Worm (Caenorhabditis elegans) whole organism, early embryonic: Measurements from ENCODE around the gene ntl-9.

Experiments
- B0310.2 ChIP-seq: sonication (generic microtip); optimal IDR thresholded peaks from 2 replicates; lab custom pipeline; 2016; ENCODE audit warnings: mild to moderate bottlenecking, missing genetic modification characterization, missing compliant biosample characterization
- F13C5.2 ChIP-seq: sonication (generic microtip); optimal IDR thresholded peaks from 2 replicates; lab custom pipeline; 2017; ENCODE audit warnings: mild to moderate bottlenecking, missing genetic modification characterization, inconsistent platforms, missing compliant biosample characterization
- aly-1 ChIP-seq: sonication (generic microtip); optimal IDR thresholded peaks from 2 replicates; lab custom pipeline; 2016; ENCODE audit warnings: missing genetic modification characterization, missing compliant biosample characterization
- ama-1 ChIP-seq: fragments of 150-350 bp; optimal IDR thresholded peaks from 2 replicates; lab custom pipeline; 2014
- ceh-13 ChIP-seq: fragments of 200-800 bp; sonication (Bioruptor generic); optimal IDR thresholded peaks from 2 replicates; lab custom pipeline; 2018; ENCODE audit warnings: mild to moderate bottlenecking, missing genetic modification characterization, missing compliant biosample characterization
- ets-7 ChIP-seq: sonication (generic microtip); optimal IDR thresholded peaks from 2 replicates; lab custom pipeline; 2016; ENCODE audit warnings: missing genotype, missing genetic modification characterization, missing compliant biosample characterization
- flt-1 ChIP-seq: fragments of 200-800 bp; sonication (Bioruptor generic); IDR thresholded peaks from 2 replicates; pipeline ENCODE4 v1.3.6; 2022; ENCODE audit warnings: missing genetic modification characterization, missing compliant biosample characterization
- hmbx-1 ChIP-seq: sonication (generic microtip); optimal IDR thresholded peaks from 2 replicates; lab custom pipeline; 2016; ENCODE audit warnings: mild to moderate bottlenecking, missing genetic modification characterization, missing compliant biosample characterization
- hmg-4 ChIP-seq: fragments of 200-800 bp; sonication (Bioruptor generic); optimal IDR thresholded peaks from 2 replicates; lab custom pipeline; 2018; ENCODE audit warnings: mild to moderate bottlenecking, missing genetic modification characterization, missing compliant biosample characterization
- hnd-1 ChIP-seq: sonication (generic microtip); optimal IDR thresholded peaks from 2 replicates; lab custom pipeline; 2016; ENCODE audit warnings: missing genetic modification characterization, missing compliant biosample characterization
- pes-1 ChIP-seq: fragments of 200-800 bp; sonication (Bioruptor generic); IDR thresholded peaks from 2 replicates; pipeline ENCODE4 v1.3.6; 2022; ENCODE audit warnings: missing genetic modification reagents, missing genetic modification characterization, missing compliant biosample characterization
- scrt-1 ChIP-seq: fragments of 200-800 bp; sonication (Bioruptor generic); IDR thresholded peaks from 2 replicates; pipeline ENCODE4 v1.3.6; 2022; ENCODE audit warnings: missing genetic modification characterization, missing compliant biosample characterization
- tbx-11 ChIP-seq: fragments of 200-800 bp; sonication (Bioruptor generic); IDR thresholded peaks from 2 replicates; pipeline ENCODE4 v1.3.6; 2022; ENCODE audit warnings: missing genetic modification characterization, missing compliant biosample characterization
- tbx-37 ChIP-seq: fragments of 200-800 bp; sonication (Bioruptor generic); conservative IDR thresholded peaks from 2 replicates; pipeline ENCODE4 v1.3.6; 2022; ENCODE audit warnings: missing genetic modification reagents, missing genetic modification characterization, missing compliant biosample characterization

- TF ChIP-seq ama-1 (lab: Kevin White, UChicago) (no peak), B0310.2 (no peak), hmg-4 (no peak), hmbx-1 (tag; lab: Kevin White, UChicago) (no peak), flt-1 (GFP tag; lab: Robert Waterston, UW) (no peak), tbx-37 (GFP tag; lab: Robert Waterston, UW) (no peak), pes-1 (GFP tag; lab: Robert Waterston, UW) (no peak), aly-1 (no peak), ets-7 (tag; lab: Kevin White, UChicago) (no peak), tbx-11 (GFP tag; lab: Robert Waterston, UW) (no peak), hnd-1 (tag; lab: Kevin White, UChicago) (no peak), ceh-13 (GFP tag; lab: Kevin White, UChicago) (no peak), scrt-1 (GFP tag; lab: Robert Waterston, UW) (no peak), F13C5.2 (no peak)
Observed at ce11 chrIII:4987666-4988065, 43.4 kb downstream of the ntl-9 start.
